Fruit fly (Drosophila melanogaster) whole organism, wandering third instar larva: ENCODE data around the gene RAF2.
A peak's percentile ranks its signal among the peaks of the same experiment; 100 is the strongest.

ENCODE experiments used
- Abd-B ChIP-seq: fragments of >200 bp; optimal IDR thresholded peaks from 2 replicates; lab custom pipeline; 2017; ENCODE audit warnings: missing biosample characterization, missing genetic modification characterization
- CG32264 ChIP-seq: fragments of 200-800 bp; sonication (Bioruptor generic); optimal IDR thresholded peaks from 2 replicates; lab custom pipeline; 2016; ENCODE audit warnings: missing biosample characterization, missing genetic modification characterization
- CG9705 ChIP-seq: fragments of 200-800 bp; sonication (Bioruptor generic); optimal IDR thresholded peaks from 2 replicates; lab custom pipeline; 2018; ENCODE audit warnings: missing biosample characterization, mild to moderate bottlenecking, missing genetic modification characterization
- CrebA ChIP-seq: fragments of 200-800 bp; sonication (Bioruptor generic); optimal IDR thresholded peaks from 2 replicates; lab custom pipeline; 2016; ENCODE audit warnings: missing biosample characterization, mild to moderate bottlenecking, missing genetic modification characterization, borderline replicate concordance
- Dfd ChIP-seq: fragments of >200 bp; optimal IDR thresholded peaks from 2 replicates; lab custom pipeline; 2017; ENCODE audit warnings: missing biosample characterization, missing genetic modification characterization
- HLH106 ChIP-seq: fragments of 200-800 bp; optimal IDR thresholded peaks from 3 replicates; lab custom pipeline; 2019; ENCODE audit warnings: missing biosample characterization, mild to moderate bottlenecking, missing genetic modification characterization, moderate library complexity
- Hnf4 ChIP-seq: fragments of 200-800 bp; sonication (Bioruptor generic); optimal IDR thresholded peaks from 2 replicates; lab custom pipeline; 2016; ENCODE audit warnings: missing biosample characterization, mild to moderate bottlenecking, missing genetic modification characterization
- Hr78 ChIP-seq: fragments of >200 bp; optimal IDR thresholded peaks from 2 replicates; lab custom pipeline; 2017; ENCODE audit warnings: missing biosample characterization, missing genetic modification characterization
- Hr83 ChIP-seq: fragments of 200-300 bp; sonication (Bioruptor generic); optimal IDR thresholded peaks from 2 replicates; lab custom pipeline; 2016; ENCODE audit warnings: missing biosample characterization, mild to moderate bottlenecking, missing genetic modification characterization, moderate library complexity; ENCODE audit not compliant: poor library complexity, severe bottlenecking
- Mio ChIP-seq: sonication (Bioruptor generic); optimal IDR thresholded peaks from 2 replicates; lab custom pipeline; 2016; ENCODE audit warnings: missing biosample characterization, missing genetic modification characterization
- Myc ChIP-seq: fragments of >200 bp; optimal IDR thresholded peaks from 2 replicates; lab custom pipeline; 2017
- N ChIP-seq: fragments of >200 bp; optimal IDR thresholded peaks from 2 replicates; lab custom pipeline; 2018; ENCODE audit warnings: missing biosample characterization, missing external identifiers, missing genetic modification characterization
- OdsH ChIP-seq: fragments of 200-800 bp; sonication (Bioruptor generic); optimal IDR thresholded peaks from 2 replicates; lab custom pipeline; 2016; ENCODE audit warnings: missing biosample characterization, mild to moderate bottlenecking, missing genetic modification characterization
- Rel ChIP-seq, 2 experiments: fragments of 200-800 bp; sonication (Bioruptor generic) in 1 of 2; optimal IDR thresholded peaks; 2 replicates in 1 of 2; 3 replicates in 1 of 2; lab custom pipeline; 2016 to 2019; ENCODE audit warnings: mild to moderate bottlenecking in 2 of 2, missing biosample characterization in 2 of 2, missing genetic modification characterization in 2 of 2, moderate library complexity in 1 of 2
- Sp1 ChIP-seq: fragments of 200-800 bp; sonication (Bioruptor generic); optimal IDR thresholded peaks from 3 replicates; lab custom pipeline; 2019; ENCODE audit warnings: missing biosample characterization, mild to moderate bottlenecking, missing genetic modification characterization, moderate library complexity
- Vsx2 ChIP-seq: fragments of 200-300, 225-300 bp; sonication (Bioruptor generic); optimal IDR thresholded peaks from 2 replicates; lab custom pipeline; 2018; ENCODE audit warnings: missing biosample characterization, missing genetic modification characterization; ENCODE audit not compliant: partially characterized antibody
- br ChIP-seq: fragments of 200-800 bp; sonication (Bioruptor generic); optimal IDR thresholded peaks from 2 replicates; lab custom pipeline; 2016; ENCODE audit warnings: missing biosample characterization, missing genetic modification characterization
- brk ChIP-seq: fragments of 200-800 bp; sonication (Bioruptor generic); optimal IDR thresholded peaks from 2 replicates; lab custom pipeline; 2016; ENCODE audit warnings: missing biosample characterization, mild to moderate bottlenecking, missing genetic modification characterization
- dl ChIP-seq, 2 experiments: fragments of 175-275, 200-275 bp in 1 of 2; fragments of 200-275 bp in 1 of 2; sonication (Bioruptor generic); optimal IDR thresholded peaks; lab custom pipeline; 2018; ENCODE audit warnings: mild to moderate bottlenecking in 2 of 2, missing biosample characterization in 2 of 2, missing genetic modification characterization in 2 of 2, moderate library complexity in 2 of 2; ENCODE audit not compliant: partially characterized antibody in 2 of 2, insufficient read depth in 1 of 2
- dmrt93B ChIP-seq: fragments of 200-800 bp; sonication (Bioruptor generic); optimal IDR thresholded peaks from 2 replicates; lab custom pipeline; 2018; ENCODE audit warnings: missing biosample characterization, mild to moderate bottlenecking, missing genetic modification characterization
- dsf ChIP-seq: sonication (Bioruptor generic); optimal IDR thresholded peaks from 2 replicates; lab custom pipeline; 2016; ENCODE audit warnings: missing biosample characterization, missing genetic modification characterization, borderline replicate concordance
- ey ChIP-seq: fragments of 200-800 bp; sonication (Bioruptor generic); optimal IDR thresholded peaks from 2 replicates; lab custom pipeline; 2016; ENCODE audit warnings: missing biosample characterization, missing genetic modification characterization
- foxo ChIP-seq, 2 experiments: fragments of 200-800 bp; sonication (Bioruptor generic); optimal IDR thresholded peaks; 2 replicates in 1 of 2; 3 replicates in 1 of 2; lab custom pipeline; 2016 to 2017; ENCODE audit warnings: missing biosample characterization in 2 of 2, missing genetic modification characterization in 2 of 2
- fru ChIP-seq: fragments of 200-800 bp; sonication (Bioruptor generic); optimal IDR thresholded peaks from 3 replicates; lab custom pipeline; 2016; ENCODE audit warnings: missing biosample characterization, mild to moderate bottlenecking, missing genetic modification characterization
- h ChIP-seq: fragments of 200-800 bp; sonication (Bioruptor generic); optimal IDR thresholded peaks from 3 replicates; lab custom pipeline; 2016; ENCODE audit warnings: missing biosample characterization, mild to moderate bottlenecking, missing genetic modification characterization
- lola ChIP-seq: fragments of >200 bp; optimal IDR thresholded peaks from 2 replicates; lab custom pipeline; 2017; ENCODE audit warnings: missing biosample characterization, missing genetic modification characterization
- pan ChIP-seq: fragments of >200 bp; optimal IDR thresholded peaks from 2 replicates; lab custom pipeline; 2017
- psq ChIP-seq: fragments of 200-800 bp; sonication (Bioruptor generic); optimal IDR thresholded peaks from 3 replicates; lab custom pipeline; 2017; ENCODE audit warnings: missing biosample characterization, mild to moderate bottlenecking, missing genetic modification characterization, moderate library complexity
- rgr ChIP-seq: fragments of 200-800 bp; sonication (Bioruptor generic); optimal IDR thresholded peaks from 3 replicates; lab custom pipeline; 2016; ENCODE audit warnings: missing biosample characterization, mild to moderate bottlenecking, missing genetic modification characterization
- sage ChIP-seq: fragments of 200-800 bp; sonication (Bioruptor generic); optimal IDR thresholded peaks from 2 replicates; lab custom pipeline; 2016; ENCODE audit warnings: missing biosample characterization, mild to moderate bottlenecking, missing genetic modification characterization
- sv ChIP-seq: fragments of 200-800 bp; sonication (Bioruptor generic); optimal IDR thresholded peaks from 3 replicates; lab custom pipeline; 2016; ENCODE audit warnings: missing biosample characterization, missing genetic modification characterization
- tai ChIP-seq: sonication (Bioruptor generic); optimal IDR thresholded peaks from 2 replicates; lab custom pipeline; 2016; ENCODE audit warnings: missing biosample characterization, missing genetic modification characterization
- usp ChIP-seq: fragments of >200 bp; optimal IDR thresholded peaks from 2 replicates; lab custom pipeline; 2017; ENCODE audit warnings: missing biosample characterization, missing genetic modification characterization
- woc ChIP-seq: sonication (Bioruptor generic); optimal IDR thresholded peaks from 2 replicates; lab custom pipeline; 2016; ENCODE audit warnings: missing biosample characterization, mild to moderate bottlenecking, missing genetic modification characterization

The RAF2 gene

dm6 chr3L:16361200-16361815 lies 24.8 kb upstream of the RAF2 start:
- TF ChIP-seq Abd-B = no peak
- no peak for TF ChIP-seq Dfd
- no peak for TF ChIP-seq N (GFP tag; lab: Kevin White, UChicago)
- peak; percentile 74 for TF ChIP-seq HLH106 (tag; lab: Kevin White, UChicago)
- TF ChIP-seq br (GFP tag; lab: Kevin White, UChicago) = peak; percentile 51
- no peak for TF ChIP-seq sage (GFP tag; lab: Kevin White, UChicago)
- no peak for TF ChIP-seq dl (GFP tag; optimal IDR thresholded peaks at IDR 0.05; lab: Kevin White, UChicago; ENCODE audit: insufficient read depth in 1 of 2, partially characterized antibody in 2 of 2)
- TF ChIP-seq dmrt93B = peak; percentile 25
- no peak for TF ChIP-seq dsf (GFP tag; lab: Kevin White, UChicago)
- TF ChIP-seq foxo (GFP tag; optimal IDR thresholded peaks at IDR 0.05; lab: Kevin White, UChicago) = peak in 1 of 2 experiments; percentile 61
- no peak for TF ChIP-seq Hr83 (GFP tag; lab: Kevin White, UChicago)
- TF ChIP-seq rgr (GFP tag; lab: Kevin White, UChicago) = peak; percentile 56
- no peak for TF ChIP-seq Hr78 (GFP tag; lab: Kevin White, UChicago)
- TF ChIP-seq Vsx2 (GFP tag; lab: Kevin White, UChicago) = no peak
- peak; percentile 59 for TF ChIP-seq OdsH
- no peak for TF ChIP-seq tai (GFP tag; lab: Kevin White, UChicago)
- TF ChIP-seq Sp1 (GFP tag; lab: Kevin White, UChicago) = peak; percentile 78
- peak; percentile 35 for TF ChIP-seq woc (GFP tag; lab: Kevin White, UChicago)
- peak; percentile 53 for TF ChIP-seq psq (GFP tag; lab: Kevin White, UChicago)
- no peak for TF ChIP-seq Rel (GFP tag; optimal IDR thresholded peaks at IDR 0.05; lab: Kevin White, UChicago)
- no peak for TF ChIP-seq Rel (tag; optimal IDR thresholded peaks at IDR 0.05; lab: Kevin White, UChicago)
- peak; percentile 57 for TF ChIP-seq ey (GFP tag; lab: Kevin White, UChicago)
- TF ChIP-seq Hnf4 = no peak
- TF ChIP-seq CG9705 (GFP tag; lab: Kevin White, UChicago) = peak; percentile 15
- no peak for TF ChIP-seq usp (GFP tag; lab: Kevin White, UChicago)
- peak; percentile 73 for TF ChIP-seq fru (GFP tag; lab: Kevin White, UChicago)
- no peak for TF ChIP-seq brk (GFP tag; lab: Kevin White, UChicago)
- TF ChIP-seq h (GFP tag; lab: Kevin White, UChicago) = peak; percentile 69

DNA sequence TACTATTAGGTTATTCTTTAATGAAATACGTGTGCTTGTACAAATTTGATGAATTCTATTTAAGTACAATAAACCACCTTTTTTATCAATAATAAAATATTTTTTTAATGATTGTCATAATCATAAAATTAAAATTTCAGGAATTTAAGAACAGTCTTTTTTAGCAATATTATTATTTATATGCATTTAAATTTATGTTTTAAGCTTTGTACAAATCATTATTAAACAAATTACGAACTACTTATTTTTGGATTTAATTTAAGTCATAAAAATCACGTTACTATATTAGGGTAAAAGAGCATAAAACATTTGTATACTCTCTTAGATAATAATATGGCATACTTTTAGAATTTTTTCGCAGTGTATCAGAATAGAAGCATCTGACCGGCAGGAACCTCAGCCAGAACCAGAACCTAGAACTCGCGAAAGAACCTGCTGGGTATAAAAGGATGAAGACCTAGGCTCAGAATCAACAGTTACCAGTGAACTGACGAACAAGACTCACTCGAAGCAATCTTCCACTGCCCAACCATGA lies 23.9 kb upstream of the RAF2 start, which contains the start of gene Cpr72Ea:
TSS of gene Cpr72Ea (plus strand) at position 485 of the 535 bp plus-strand sequence.
- TF ChIP-seq tai (GFP tag; lab: Kevin White, UChicago) (no peak), Abd-B (no peak), brk (GFP tag; lab: Kevin White, UChicago) (no peak), Dfd (no peak), psq (GFP tag; lab: Kevin White, UChicago) (no peak), Hr78 (GFP tag; lab: Kevin White, UChicago) (no peak), dsf (GFP tag; lab: Kevin White, UChicago) (no peak), N (GFP tag; lab: Kevin White, UChicago) (no peak), sv (GFP tag; lab: Kevin White, UChicago) (no peak), Hnf4 (no peak), Hr83 (GFP tag; lab: Kevin White, UChicago) (no peak), dl (GFP tag; optimal IDR thresholded peaks at IDR 0.05; lab: Kevin White, UChicago; ENCODE audit: insufficient read depth in 1 of 2, partially characterized antibody in 2 of 2) (no peak), Mio (GFP tag; lab: Kevin White, UChicago) (no peak), OdsH (no peak), CG9705 (GFP tag; lab: Kevin White, UChicago) (no peak), pan (lab: Kevin White, UChicago) (no peak), CrebA (no peak), lola (GFP tag; lab: Kevin White, UChicago) (no peak), Vsx2 (GFP tag; lab: Kevin White, UChicago) (no peak)

DNA sequence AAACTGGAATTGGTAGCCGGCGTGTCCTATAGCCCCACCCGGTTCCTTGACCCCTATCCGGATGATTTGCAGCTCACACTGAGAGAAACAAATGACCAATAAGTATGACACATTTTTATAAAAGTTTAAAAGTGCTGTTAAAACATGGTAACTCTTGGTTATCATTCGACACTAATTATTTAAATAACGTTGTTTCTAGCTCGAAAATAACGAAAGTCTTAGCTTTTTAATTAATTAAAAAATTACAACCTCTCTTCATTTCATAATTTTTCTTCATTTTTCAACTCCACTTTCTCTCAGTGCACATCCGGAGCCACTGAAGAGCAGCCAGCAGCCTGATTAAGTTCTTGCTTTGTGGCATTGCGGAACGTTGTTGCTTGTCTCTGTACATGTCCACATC lies 21.9 kb upstream of the RAF2 start:
- peak; percentile 69 for TF ChIP-seq ey (GFP tag; lab: Kevin White, UChicago)
- TF ChIP-seq CG32264 (GFP tag; lab: Kevin White, UChicago) = peak; percentile 25
- peak; percentile 39 for TF ChIP-seq CG9705 (GFP tag; lab: Kevin White, UChicago)
- peak; percentile 27 for TF ChIP-seq brk (GFP tag; lab: Kevin White, UChicago)
- TF ChIP-seq h (GFP tag; lab: Kevin White, UChicago) = peak; percentile 83
- TF ChIP-seq fru (GFP tag; lab: Kevin White, UChicago) = peak; percentile 81
- TF ChIP-seq psq (GFP tag; lab: Kevin White, UChicago) = peak; percentile 66
- peak in 1 of 2 experiments; percentile 78 for TF ChIP-seq foxo (GFP tag; optimal IDR thresholded peaks at IDR 0.05; lab: Kevin White, UChicago)
- peak; percentile 67 for TF ChIP-seq woc (GFP tag; lab: Kevin White, UChicago)
- TF ChIP-seq Rel (GFP tag; optimal IDR thresholded peaks at IDR 0.05; lab: Kevin White, UChicago) = no peak
- TF ChIP-seq Rel (tag; optimal IDR thresholded peaks at IDR 0.05; lab: Kevin White, UChicago) = no peak
- no peak for TF ChIP-seq CrebA
- peak; percentile 65 for TF ChIP-seq Hnf4
- TF ChIP-seq br (GFP tag; lab: Kevin White, UChicago) = peak; percentile 73
- TF ChIP-seq Vsx2 (GFP tag; lab: Kevin White, UChicago) = no peak
- TF ChIP-seq Myc (lab: Kevin White, UChicago) = no peak
- TF ChIP-seq Sp1 (GFP tag; lab: Kevin White, UChicago) = peak; percentile 78
- peak; percentile 56 for TF ChIP-seq dmrt93B
- TF ChIP-seq Hr83 (GFP tag; lab: Kevin White, UChicago) = no peak
- TF ChIP-seq HLH106 (tag; lab: Kevin White, UChicago) = peak; percentile 82
- peak; percentile 70 for TF ChIP-seq rgr (GFP tag; lab: Kevin White, UChicago)
- no peak for TF ChIP-seq pan (lab: Kevin White, UChicago)
- TF ChIP-seq OdsH = peak; percentile 81
- TF ChIP-seq N (GFP tag; lab: Kevin White, UChicago) = no peak
